Fruit fly (Drosophila melanogaster): ENCODE data around the gene Sod1.

The Sod1 gene

dm6 chr3L:11118627-11119395 is 5.3 kb upstream of the Sod1 start (continued):
- TF ChIP-seq sisA (GFP tag; IDR thresholded peaks at IDR 0.05) (no peak), CG31224 (GFP tag; IDR thresholded peaks at IDR 0.05) (no peak), CG4820 (GFP tag; optimal IDR thresholded peaks at IDR 0.05) (no peak), CG8924 (tag; optimal IDR thresholded peaks at IDR 0.05) (peak; percentile 86), gfzf (GFP tag; optimal IDR thresholded peaks at IDR 0.05) (no peak), Sry-β (GFP tag; optimal IDR thresholded peaks at IDR 0.05) (peak; percentile 21), cato (GFP tag; optimal IDR thresholded peaks at IDR 0.05; ENCODE audit: borderline replicate concordance) (no peak), CG3407 (GFP tag; optimal IDR thresholded peaks at IDR 0.05) (peak; percentile 87), ab (GFP tag; optimal IDR thresholded peaks at IDR 0.05) (no peak), Hand (GFP tag; optimal IDR thresholded peaks at IDR 0.05) (peak; percentile 58), Oaz (GFP tag; IDR thresholded peaks at IDR 0.05) (no peak), chn (GFP tag; optimal IDR thresholded peaks at IDR 0.05) (no peak), CTCF (GFP tag; optimal IDR thresholded peaks at IDR 0.05) (peak; percentile 6), stc (GFP tag; IDR thresholded peaks at IDR 0.05) (peak; percentile 58; the same call in 1 of the 2 replicates), chinmo (GFP tag; IDR thresholded peaks at IDR 0.05; ENCODE audit: partially characterized antibody) (peak; percentile 98), zen2 (GFP tag; IDR thresholded peaks at IDR 0.05; ENCODE audit: partially characterized antibody) (no peak), gce (GFP tag; IDR thresholded peaks at IDR 0.05) (0 out of 3 replicates have a peak, but pooled peaks have one; percentile 47), kah (GFP tag; optimal IDR thresholded peaks at IDR 0.05) (peak; percentile 58), CkIIα-i1 (GFP tag; IDR thresholded peaks at IDR 0.05) (no peak), cg (GFP tag; optimal IDR thresholded peaks at IDR 0.05) (peak; percentile 99), Hr51 (GFP tag; optimal IDR thresholded peaks at IDR 0.05) (peak; percentile 48 to 76), Xbp1 (GFP tag; optimal IDR thresholded peaks at IDR 0.05) (peak; percentile 11), ATbp (GFP tag; optimal IDR thresholded peaks at IDR 0.05) (peak; percentile 94), CG1647 (GFP tag; optimal IDR thresholded peaks at IDR 0.05) (peak; percentile 47), sens-2 (GFP tag; IDR thresholded peaks at IDR 0.05) (peak; percentile 68), pho (GFP tag; optimal IDR thresholded peaks at IDR 0.05) (peak; percentile 69), gcm (GFP tag; optimal IDR thresholded peaks at IDR 0.05) (peak; percentile 66), CG12219 (GFP tag; optimal IDR thresholded peaks at IDR 0.05) (peak; percentile 76), ind (GFP tag; optimal IDR thresholded peaks at IDR 0.05) (no peak), lbe (GFP tag; optimal IDR thresholded peaks at IDR 0.05) (peak; percentile 11), CG7928 (GFP tag; optimal IDR thresholded peaks at IDR 0.05) (no peak), CG31365 (tag; optimal IDR thresholded peaks at IDR 0.05) (peak; percentile 77), z (GFP tag; IDR thresholded peaks at IDR 0.05) (no peak), CG10321 (GFP tag; IDR thresholded peaks at IDR 0.05) (no peak), cas (GFP tag; IDR thresholded peaks at IDR 0.05) (no peak), Bteb2 (GFP tag; optimal IDR thresholded peaks at IDR 0.05) (peak; percentile 41), CG8478 (optimal IDR thresholded peaks at IDR 0.05) (no peak), CG7987 (GFP tag; optimal IDR thresholded peaks at IDR 0.05) (peak; percentile 89), crc (GFP tag; optimal IDR thresholded peaks at IDR 0.05) (peak; percentile 64), Hr3 (GFP tag; optimal IDR thresholded peaks at IDR 0.05) (peak; percentile 19), dm (GFP tag; optimal IDR thresholded peaks at IDR 0.05) (peak; percentile 62), MBD-R2 (GFP tag; IDR thresholded peaks at IDR 0.05) (peak; percentile 48; the same call in 1 of the 2 replicates), Dll (GFP tag; IDR thresholded peaks at IDR 0.05; ENCODE audit: partially characterized antibody) (no peak), sd (tag; optimal IDR thresholded peaks at IDR 0.05) (peak; percentile 93), seq (GFP tag; IDR thresholded peaks at IDR 0.05) (peak; percentile 80), ems (GFP tag; optimal IDR thresholded peaks at IDR 0.05) (peak; percentile 15), Lhr (GFP tag; optimal IDR thresholded peaks at IDR 0.05) (peak; percentile 37), CG14050 (GFP tag; IDR thresholded peaks at IDR 0.05) (peak; percentile 48; the same call in 1 of the 3 replicates), chif (GFP tag; optimal IDR thresholded peaks at IDR 0.05) (peak; percentile 23 to 65), Ptx1 (GFP tag; IDR thresholded peaks at IDR 0.05) (no peak)

Data from whole organism, embryonic.